Worm (Caenorhabditis elegans) whole organism, L4 larva: ENCODE measurements around the gene C28A5.6.

Experiments
- F37D6.2 ChIP-seq: sonication (generic microtip); optimal IDR thresholded peaks from 2 replicates; lab custom pipeline; 2016; ENCODE audit warnings: mild to moderate bottlenecking, missing genetic modification characterization, missing compliant biosample characterization
- F49E8.2 ChIP-seq: sonication (generic microtip); optimal IDR thresholded peaks from 2 replicates; lab custom pipeline; 2016; ENCODE audit warnings: missing compliant biosample characterization, mild to moderate bottlenecking, missing genetic modification characterization, borderline replicate concordance
- T20F7.1 ChIP-seq: fragments of 200-800 bp; sonication (Bioruptor generic); optimal IDR thresholded peaks from 2 replicates; lab custom pipeline; 2018; ENCODE audit warnings: mild to moderate bottlenecking, missing genetic modification characterization, missing compliant biosample characterization
- Y5F2A.4 ChIP-seq: fragments of 200-800 bp; sonication (Bioruptor generic); optimal IDR thresholded peaks from 2 replicates; lab custom pipeline; 2018; ENCODE audit warnings: mild to moderate bottlenecking, missing genetic modification characterization, missing compliant biosample characterization
- ZK337.2 ChIP-seq: fragments of 200-800 bp; sonication (Bioruptor generic); IDR thresholded peaks from 2 replicates; pipeline ENCODE4 v1.3.6; 2022; ENCODE audit warnings: missing genetic modification reagents, missing genetic modification characterization, missing compliant biosample characterization
- ZK546.5 ChIP-seq, 2 experiments: sonication (generic microtip); optimal IDR thresholded peaks; 2 replicates each; lab custom pipeline; 2017; ENCODE audit warnings: missing biosample characterization in 2 of 2, missing genetic modification characterization in 2 of 2
- aha-1 ChIP-seq: fragments of 150-350 bp; peaks from one replicate; lab custom pipeline; 2014; ENCODE audit warnings: missing biosample characterization, missing genetic modification characterization
- ama-1 ChIP-seq: fragments of 150-350 bp; optimal IDR thresholded peaks from 2 replicates; lab custom pipeline; 2014; ENCODE audit warnings: inconsistent platforms, mixed read lengths
- ceh-28 ChIP-seq: fragments of 150-350 bp; optimal IDR thresholded peaks from 2 replicates; lab custom pipeline; 2014; ENCODE audit warnings: missing biosample characterization, missing genetic modification reagents, missing genetic modification characterization
- ceh-44 ChIP-seq: fragments of 200-800 bp; sonication (Bioruptor generic); IDR thresholded peaks from 2 replicates; pipeline ENCODE4 v1.3.6; 2022; ENCODE audit warnings: missing genetic modification reagents, missing genetic modification characterization, missing compliant biosample characterization
- cey-2 ChIP-seq: sonication (generic microtip); optimal IDR thresholded peaks from 3 replicates; lab custom pipeline; 2017; ENCODE audit warnings: missing genetic modification characterization, mild to moderate bottlenecking, missing compliant biosample characterization, antibody characterized with exemption, borderline replicate concordance; ENCODE audit not compliant: insufficient read depth
- ctbp-1 ChIP-seq: fragments of 200-800 bp; sonication (Bioruptor generic); IDR thresholded peaks from 2 replicates; pipeline ENCODE4 v1.3.6; 2022; ENCODE audit warnings: missing genetic modification reagents, missing genetic modification characterization, missing compliant biosample characterization
- daf-12 ChIP-seq: fragments of 150-350 bp; optimal IDR thresholded peaks from 2 replicates; lab custom pipeline; 2014; ENCODE audit warnings: missing biosample characterization, missing genetic modification reagents, missing genetic modification characterization
- daf-16 ChIP-seq, 3 experiments: sonication (generic microtip); optimal IDR thresholded peaks; 2 replicates each; lab custom pipeline; 2016 to 2017; ENCODE audit warnings: missing genetic modification characterization in 3 of 3, missing genetic modification reagents in 3 of 3, mild to moderate bottlenecking in 2 of 3, missing compliant biosample characterization in 2 of 3, missing biosample characterization in 1 of 3, moderate library complexity in 1 of 3
- dmd-8 ChIP-seq: fragments of 200-800 bp; sonication (Bioruptor generic); IDR thresholded peaks from 2 replicates; pipeline ENCODE4 v1.3.6; 2022; ENCODE audit warnings: missing genetic modification characterization, missing compliant biosample characterization
- dmd-9 ChIP-seq: fragments of 200-800 bp; sonication (Bioruptor generic); IDR thresholded peaks from 2 replicates; pipeline ENCODE4 v1.3.6; 2022; ENCODE audit warnings: missing genetic modification reagents, missing genetic modification characterization, missing compliant biosample characterization
- dpl-1 ChIP-seq: fragments of 150-350 bp; optimal IDR thresholded peaks from 2 replicates; lab custom pipeline; 2014; ENCODE audit warnings: missing biosample characterization, missing genetic modification reagents, missing genetic modification characterization
- duxl-1 ChIP-seq: sonication (generic microtip); optimal IDR thresholded peaks from 2 replicates; lab custom pipeline; 2016; ENCODE audit warnings: mild to moderate bottlenecking, missing genetic modification characterization, moderate library complexity, missing compliant biosample characterization; ENCODE audit not compliant: poor library complexity
- dve-1 ChIP-seq: sonication (generic microtip); optimal IDR thresholded peaks from 2 replicates; lab custom pipeline; 2017; ENCODE audit warnings: antibody characterized with exemption, mild to moderate bottlenecking, missing genetic modification characterization, missing compliant biosample characterization; ENCODE audit not compliant: insufficient read depth
- egl-43 ChIP-seq: fragments of 200-800 bp; sonication (Bioruptor generic); IDR thresholded peaks from 2 replicates; pipeline ENCODE4 v1.3.6; 2022; ENCODE audit warnings: missing genetic modification reagents, missing genetic modification characterization, missing compliant biosample characterization
- gei-8 ChIP-seq: fragments of 200-800 bp; sonication (Bioruptor generic); optimal IDR thresholded peaks from 2 replicates; lab custom pipeline; 2018; ENCODE audit warnings: mild to moderate bottlenecking, missing genetic modification characterization, missing compliant biosample characterization
- hif-1 ChIP-seq, 2 experiments: sonication (generic microtip); optimal IDR thresholded peaks; 2 replicates each; lab custom pipeline; 2016 to 2017; ENCODE audit warnings: missing compliant biosample characterization in 2 of 2, missing genetic modification characterization in 2 of 2, missing genetic modification reagents in 2 of 2, missing genotype in 2 of 2, mild to moderate bottlenecking in 1 of 2
- hlh-11 ChIP-seq: fragments of 200-800 bp; sonication (Bioruptor generic); optimal IDR thresholded peaks from 2 replicates; lab custom pipeline; 2018; ENCODE audit warnings: mild to moderate bottlenecking, missing genetic modification characterization, missing compliant biosample characterization
- hmg-1.1 ChIP-seq: fragments of 200-800 bp; sonication (Bioruptor generic); IDR thresholded peaks from 2 replicates; pipeline ENCODE4 v1.3.6; 2022; ENCODE audit warnings: missing genetic modification reagents, missing genetic modification characterization, missing compliant biosample characterization
- lin-1 ChIP-seq: fragments of 200-800 bp; sonication (Bioruptor generic); IDR thresholded peaks from 2 replicates; pipeline ENCODE4 v1.3.6; 2022; ENCODE audit warnings: missing genetic modification reagents, missing genetic modification characterization, missing compliant biosample characterization
- lin-15B ChIP-seq: fragments of 150-350 bp; sonication (generic microtip); optimal IDR thresholded peaks from 3 replicates; lab custom pipeline; 2014; ENCODE audit warnings: missing biosample characterization, missing genetic modification characterization
- lin-38 ChIP-seq: fragments of 200-800 bp; sonication (Bioruptor generic); IDR thresholded peaks from 2 replicates; pipeline ENCODE4 v1.3.6; 2022; ENCODE audit warnings: missing genetic modification reagents, missing genetic modification characterization, missing compliant biosample characterization
- lin-39 ChIP-seq: fragments of 150-350 bp; optimal IDR thresholded peaks from 2 replicates; lab custom pipeline; 2014; ENCODE audit warnings: missing biosample characterization, missing genetic modification reagents, missing genetic modification characterization
- lsy-2 ChIP-seq, 2 experiments: fragments of 150-350 bp in 1 of 2; sonication (generic microtip) in 1 of 2; optimal IDR thresholded peaks; 2 replicates each; lab custom pipeline; 2014 to 2017; ENCODE audit warnings: missing biosample characterization in 2 of 2, missing genetic modification characterization in 2 of 2
- mdl-1 ChIP-seq, 2 experiments: fragments of 150-350 bp in 1 of 2; sonication (generic microtip) in 1 of 2; optimal IDR thresholded peaks; 2 replicates each; lab custom pipeline; 2014 to 2017; ENCODE audit warnings: missing biosample characterization in 2 of 2, missing genetic modification characterization in 2 of 2
- mes-2 ChIP-seq: sonication (generic microtip); optimal IDR thresholded peaks from 2 replicates; lab custom pipeline; 2016; ENCODE audit warnings: missing genotype, mild to moderate bottlenecking, missing genetic modification characterization, missing compliant biosample characterization; ENCODE audit not compliant: poor library complexity, severe bottlenecking
- nhr-11 ChIP-seq: fragments of 150-350 bp; optimal IDR thresholded peaks from 2 replicates; lab custom pipeline; 2014; ENCODE audit warnings: missing biosample characterization, missing genetic modification characterization
- nhr-28 ChIP-seq: fragments of 150-350 bp; optimal IDR thresholded peaks from 2 replicates; lab custom pipeline; 2014; ENCODE audit warnings: missing biosample characterization, missing genetic modification characterization
- nhr-41 ChIP-seq: fragments of 200-800 bp; sonication (Bioruptor generic); IDR thresholded peaks from 2 replicates; pipeline ENCODE4 v1.3.6; 2022; ENCODE audit warnings: missing genetic modification reagents, missing genetic modification characterization, missing compliant biosample characterization
- nhr-42 ChIP-seq: fragments of 200-800 bp; sonication (Bioruptor generic); IDR thresholded peaks from 2 replicates; pipeline ENCODE4 v1.3.6; 2022; ENCODE audit warnings: missing genetic modification characterization, missing compliant biosample characterization
- nhr-48 ChIP-seq: sonication (generic microtip); optimal IDR thresholded peaks from 2 replicates; lab custom pipeline; 2016; ENCODE audit warnings: mild to moderate bottlenecking, missing genetic modification characterization, missing compliant biosample characterization
- nhr-76 ChIP-seq: fragments of 150-350 bp; optimal IDR thresholded peaks from 2 replicates; lab custom pipeline; 2014; ENCODE audit warnings: missing biosample characterization, missing genetic modification characterization
- pha-4 ChIP-seq, 2 experiments: fragments of 150-350 bp in 1 of 2; fragments of 200-800 bp in 1 of 2; sonication (Bioruptor generic) in 1 of 2; IDR thresholded peaks in 1 of 2; optimal IDR thresholded peaks in 1 of 2; 2 replicates each; pipeline versions ENCODE4 v1.3.6 to Lab custom; 2014 to 2022; ENCODE audit warnings: missing genetic modification characterization in 2 of 2, missing genetic modification reagents in 2 of 2, missing biosample characterization in 1 of 2, missing compliant biosample characterization in 1 of 2
- saeg-2 ChIP-seq: fragments of 200-800 bp; sonication (Bioruptor generic); IDR thresholded peaks from 2 replicates; pipeline ENCODE4 v1.3.6; 2022; ENCODE audit warnings: missing genetic modification reagents, missing genetic modification characterization, missing compliant biosample characterization
- snpc-1.2 ChIP-seq: fragments of 200-800 bp; sonication (Bioruptor generic); IDR thresholded peaks from 2 replicates; pipeline ENCODE4 v1.3.6; 2022; ENCODE audit warnings: missing genetic modification reagents, missing genetic modification characterization, missing compliant biosample characterization
- snpc-4 ChIP-seq: fragments of 150-350 bp; optimal IDR thresholded peaks from 2 replicates; lab custom pipeline; 2014; ENCODE audit warnings: missing biosample characterization, missing genetic modification characterization
- spr-1 ChIP-seq: sonication (generic microtip); optimal IDR thresholded peaks from 2 replicates; lab custom pipeline; 2016; ENCODE audit warnings: mild to moderate bottlenecking, missing genetic modification characterization, missing compliant biosample characterization
- tag-97 ChIP-seq: fragments of 200-800 bp; sonication (Bioruptor generic); IDR thresholded peaks from 2 replicates; pipeline ENCODE4 v1.3.6; 2022; ENCODE audit warnings: missing genetic modification characterization, missing compliant biosample characterization
- unc-39 ChIP-seq: sonication (generic microtip); optimal IDR thresholded peaks from 2 replicates; lab custom pipeline; 2017; ENCODE audit warnings: missing biosample characterization, missing genetic modification characterization
- unc-62 ChIP-seq, 3 experiments: fragments of 150-350 bp in 1 of 3; sonication (generic microtip); optimal IDR thresholded peaks in 2 of 3; peaks in 1 of 3; 1 replicate in 1 of 3; 2 replicates in 2 of 3; lab custom pipeline; 2014 to 2017; ENCODE audit warnings: missing biosample characterization in 3 of 3, missing genetic modification characterization in 3 of 3, missing genetic modification reagents in 3 of 3, missing genotype in 1 of 3
- zfp-3 ChIP-seq: fragments of 200-800 bp; sonication (Bioruptor generic); conservative IDR thresholded peaks from 2 replicates; pipeline ENCODE4 v1.3.6; 2022; ENCODE audit warnings: missing genetic modification reagents, missing genetic modification characterization, missing compliant biosample characterization
- zip-2 ChIP-seq: fragments of 150-350 bp; optimal IDR thresholded peaks from 2 replicates; lab custom pipeline; 2014; ENCODE audit warnings: missing biosample characterization, missing genetic modification characterization
- ztf-11 ChIP-seq: fragments of 150-350 bp; optimal IDR thresholded peaks from 2 replicates; lab custom pipeline; 2014; ENCODE audit warnings: missing biosample characterization, missing genetic modification characterization
- ztf-7 ChIP-seq: fragments of 150-350 bp; optimal IDR thresholded peaks from 2 replicates; lab custom pipeline; 2014; ENCODE audit warnings: missing biosample characterization, missing genetic modification characterization

The C28A5.6 gene

DNA sequence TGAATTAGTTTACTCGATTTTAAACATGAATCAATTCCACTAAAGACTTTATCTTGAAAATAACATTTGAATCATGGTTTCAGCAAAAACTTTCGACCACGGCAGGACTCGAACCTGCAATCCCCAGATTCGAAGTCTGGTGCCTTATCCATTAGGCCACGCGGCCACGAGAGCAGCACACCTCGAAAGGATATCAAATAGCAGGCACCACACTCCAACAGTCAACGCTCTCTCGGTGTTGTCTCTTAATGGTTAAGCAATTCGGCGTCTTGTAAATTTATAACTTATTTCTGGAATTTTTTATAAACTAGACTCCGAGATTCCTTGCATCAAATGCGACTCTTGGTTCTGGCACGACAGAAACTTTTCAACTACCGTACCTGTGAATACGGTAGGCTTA, 41.5 kb upstream of the C28A5.6 start (continued):
- peak; percentile 67 for TF ChIP-seq dve-1 (tag; lab: Kevin White, UChicago)
- TF ChIP-seq ztf-7 (tag; lab: Kevin White, UChicago): peak; percentile 64
- TF ChIP-seq Y5F2A.4: peak; percentile 77
- peak; percentile 65; the same call in 1 of the 2 replicates for TF ChIP-seq dmd-9 (GFP tag; lab: Robert Waterston, UW)
- TF ChIP-seq saeg-2 (GFP tag; lab: Robert Waterston, UW): peak; percentile 48; the same call in 1 of the 2 replicates
- TF ChIP-seq nhr-28: peak; percentile 9
- TF ChIP-seq ztf-11 (tag; lab: Kevin White, UChicago): no peak
- no peak for TF ChIP-seq nhr-11 (tag; lab: Kevin White, UChicago)
- peak; percentile 34; the same call in 1 of the 2 replicates for TF ChIP-seq lin-1
- no peak for TF ChIP-seq ZK546.5 (tag; optimal IDR thresholded peaks at IDR 0.05; lab: Kevin White, UChicago)
- TF ChIP-seq T20F7.1 (GFP tag; lab: Kevin White, UChicago): no peak
- TF ChIP-seq snpc-1.2: peak; percentile 74
- no peak for TF ChIP-seq ceh-28 (tag; lab: Kevin White, UChicago)
- peak; percentile 86 for TF ChIP-seq duxl-1 (tag; lab: Kevin White, UChicago)
- no peak for TF ChIP-seq daf-12 (tag; lab: Kevin White, UChicago)
- TF ChIP-seq nhr-42 (GFP tag; lab: Robert Waterston, UW): peak; percentile 78
- TF ChIP-seq lin-38 (GFP tag; lab: Robert Waterston, UW): peak; percentile 77
- TF ChIP-seq mes-2: peak; percentile 84
- TF ChIP-seq spr-1: peak; percentile 82
- peak; percentile 87 for TF ChIP-seq ctbp-1 (GFP tag; lab: Robert Waterston, UW)
- TF ChIP-seq zfp-3 (GFP tag; lab: Robert Waterston, UW): peak; percentile 83
- peak in 1 of 2 experiments; percentile 88 for TF ChIP-seq unc-62 (GFP tag; optimal IDR thresholded peaks at IDR 0.05 in 1 of 2; lab: Kevin White, UChicago)
- no peak for TF ChIP-seq unc-62 (tag; optimal IDR thresholded peaks at IDR 0.05; lab: Kevin White, UChicago)
- TF ChIP-seq egl-43 (GFP tag; lab: Robert Waterston, UW): peak; percentile 91
- TF ChIP-seq cey-2: no peak
- no peak for TF ChIP-seq unc-39 (tag; lab: Kevin White, UChicago)
- peak; percentile 87 for TF ChIP-seq ceh-44 (GFP tag; lab: Robert Waterston, UW)
- TF ChIP-seq zip-2 (tag; lab: Kevin White, UChicago): no peak
- peak; percentile 41 for TF ChIP-seq F37D6.2 (tag; lab: Kevin White, UChicago)
- TF ChIP-seq aha-1 (tag; lab: Kevin White, UChicago): peak; percentile 35
- TF ChIP-seq nhr-41 (GFP tag; lab: Robert Waterston, UW): 0 out of 2 replicates have a peak, but pooled peaks have one; percentile 36
- TF ChIP-seq gei-8 (GFP tag; lab: Kevin White, UChicago): peak; percentile 80
- TF ChIP-seq tag-97: no peak
- TF ChIP-seq snpc-4 (tag; lab: Kevin White, UChicago): no peak
- TF ChIP-seq lsy-2 (tag; optimal IDR thresholded peaks at IDR 0.05; lab: Kevin White, UChicago): peak; percentile 13 to 88
- TF ChIP-seq dmd-8 (GFP tag; lab: Robert Waterston, UW): peak; percentile 86
- peak; percentile 80 for TF ChIP-seq nhr-48 (tag; lab: Kevin White, UChicago)
- TF ChIP-seq hlh-11 (tag; lab: Kevin White, UChicago): peak; percentile 48
- TF ChIP-seq F49E8.2: peak; percentile 59
- peak; percentile 33 for TF ChIP-seq dpl-1
- TF ChIP-seq lin-39: no peak
- TF ChIP-seq mdl-1 (tag; optimal IDR thresholded peaks at IDR 0.05; lab: Kevin White, UChicago): no peak
- no peak for TF ChIP-seq lin-15B (tag; lab: Kevin White, UChicago)
- TF ChIP-seq nhr-76 (tag; lab: Kevin White, UChicago): no peak
- no peak for TF ChIP-seq ama-1 (lab: Kevin White, UChicago)
- peak; percentile 67 to 78 for TF ChIP-seq daf-16 (GFP tag; optimal IDR thresholded peaks at IDR 0.05; lab: Kevin White, UChicago)
- peak; percentile 57 for TF ChIP-seq daf-16 (tag; optimal IDR thresholded peaks at IDR 0.05; lab: Kevin White, UChicago)
- TF ChIP-seq pha-4 (GFP tag; IDR thresholded peaks at IDR 0.05; lab: Robert Waterston, UW): peak; percentile 75
- TF ChIP-seq pha-4 (tag; optimal IDR thresholded peaks at IDR 0.05; lab: Kevin White, UChicago): no peak
- peak; percentile 75 for TF ChIP-seq hmg-1.1 (GFP tag; lab: Robert Waterston, UW)
- no peak for TF ChIP-seq ZK337.2 (GFP tag; lab: Robert Waterston, UW)
- peak in 1 of 2 experiments; percentile 55 for TF ChIP-seq hif-1 (tag; optimal IDR thresholded peaks at IDR 0.05; lab: Kevin White, UChicago)
